Worm (Caenorhabditis elegans) whole organism, L3 larva: ENCODE results near the gene skr-21.

Source experiments
- ama-1 ChIP-seq: fragments of 150-350 bp; optimal IDR thresholded peaks from 2 replicates; lab custom pipeline; 2018
- egl-27 ChIP-seq: sonication (generic microtip); optimal IDR thresholded peaks from 4 replicates; lab custom pipeline; 2017; ENCODE audit warnings: missing biosample characterization, missing genetic modification reagents, missing genetic modification characterization
- nhr-25 ChIP-seq: sonication (generic microtip); optimal IDR thresholded peaks from 2 replicates; lab custom pipeline; 2017; ENCODE audit warnings: missing biosample characterization, missing genetic modification characterization
- nhr-76 ChIP-seq: fragments of 150-350 bp; sonication (generic microtip); optimal IDR thresholded peaks from 5 replicates; lab custom pipeline; 2014; ENCODE audit warnings: missing biosample characterization, missing genetic modification characterization
- unc-39 ChIP-seq: sonication (generic microtip); optimal IDR thresholded peaks from 4 replicates; lab custom pipeline; 2017; ENCODE audit warnings: missing biosample characterization, missing genetic modification characterization
- ztf-11 ChIP-seq: fragments of 150-350 bp; optimal IDR thresholded peaks from 2 replicates; lab custom pipeline; 2014; ENCODE audit warnings: missing biosample characterization, missing genetic modification characterization

- TF ChIP-seq nhr-25 (tag; lab: Kevin White, UChicago) (no peak), ztf-11 (tag; lab: Kevin White, UChicago) (no peak), nhr-76 (tag; lab: Kevin White, UChicago) (no peak), egl-27 (tag; lab: Kevin White, UChicago) (no peak), ama-1 (lab: Kevin White, UChicago) (no peak), unc-39 (tag; lab: Kevin White, UChicago) (no peak)
Observed at ce11 chrX:13264550-13264949, 38.1 kb upstream of the skr-21 start.
